Worm (Caenorhabditis elegans): ENCODE measurements around the gene F46C8.8.

The F46C8.8 gene

ce11 chrX:7577458-7578158 is 23.4 kb upstream of the F46C8.8 start (continued):
- TF ChIP-seq nhr-21 (tag; optimal IDR thresholded peaks at IDR 0.05) (no peak), gmeb-1 (tag; optimal IDR thresholded peaks at IDR 0.05) (no peak), fos-1 (tag; optimal IDR thresholded peaks at IDR 0.05) (peak; percentile 36), zag-1 (tag; optimal IDR thresholded peaks at IDR 0.05) (no peak), ama-1 (optimal IDR thresholded peaks at IDR 0.05) (no peak), R02D3.7 (tag; optimal IDR thresholded peaks at IDR 0.05) (no peak), ZK546.5 (tag; optimal IDR thresholded peaks at IDR 0.05) (no peak), sma-9 (GFP tag; optimal IDR thresholded peaks at IDR 0.05) (no peak), sma-9 (tag; optimal IDR thresholded peaks at IDR 0.05) (no peak), nhr-237 (tag; optimal IDR thresholded peaks at IDR 0.05) (no peak), lin-39 (tag; optimal IDR thresholded peaks at IDR 0.05) (no peak), lsy-2 (tag; optimal IDR thresholded peaks at IDR 0.05) (peak in 1 of 2 experiments; percentile 2), lin-13 (GFP tag; optimal IDR thresholded peaks at IDR 0.05) (no peak), sma-3 (GFP tag; optimal IDR thresholded peaks at IDR 0.05) (peak; percentile 4), nhr-129 (tag; optimal IDR thresholded peaks at IDR 0.05) (peak; percentile 14), F13H6.1 (tag; optimal IDR thresholded peaks at IDR 0.05) (no peak), alr-1 (tag; optimal IDR thresholded peaks at IDR 0.05) (no peak), ceh-82 (tag; optimal IDR thresholded peaks at IDR 0.05) (no peak), nhr-25 (tag; optimal IDR thresholded peaks at IDR 0.05) (peak; percentile 50)

DNA sequence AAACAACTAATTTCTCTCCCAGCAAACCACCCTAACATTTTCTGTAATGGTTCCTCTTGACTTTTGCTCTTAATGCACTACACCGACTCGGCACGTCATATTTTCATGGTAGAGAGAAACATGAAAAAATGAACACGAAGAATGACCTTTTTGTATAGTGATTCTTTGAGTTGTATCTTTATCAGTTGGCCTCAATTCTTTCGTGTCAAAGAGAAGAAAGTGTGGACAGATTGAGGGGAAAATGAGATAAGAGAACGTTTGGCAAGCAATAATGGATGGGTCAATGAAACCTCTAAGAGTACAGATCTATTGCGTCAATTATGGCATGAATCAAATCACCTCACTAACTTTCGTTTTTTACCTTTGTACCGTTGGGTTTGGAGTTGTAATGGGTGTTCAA is 21.7 kb upstream of the F46C8.8 start:
- peak; percentile 70 for TF ChIP-seq crh-2 (tag; optimal IDR thresholded peaks at IDR 0.05)
- TF ChIP-seq sma-9 (GFP tag; optimal IDR thresholded peaks at IDR 0.05), result peak; percentile 71
- no peak for TF ChIP-seq sma-9 (tag; optimal IDR thresholded peaks at IDR 0.05)
- no peak for TF ChIP-seq sem-4 (tag; optimal IDR thresholded peaks at IDR 0.05)
- TF ChIP-seq aly-2 (tag; optimal IDR thresholded peaks at IDR 0.05), result no peak
- TF ChIP-seq sma-3 (GFP tag; optimal IDR thresholded peaks at IDR 0.05), result peak; percentile 9
- TF ChIP-seq egl-27 (tag; optimal IDR thresholded peaks at IDR 0.05), result peak; percentile 5
- peak; percentile 88 for TF ChIP-seq fos-1 (tag; optimal IDR thresholded peaks at IDR 0.05)
- TF ChIP-seq blmp-1 (tag; optimal IDR thresholded peaks at IDR 0.05; ENCODE audit: insufficient read depth), result peak; percentile 69
- peak; percentile 47 for TF ChIP-seq F13H6.1 (tag; optimal IDR thresholded peaks at IDR 0.05)
- TF ChIP-seq ztf-1 (GFP tag; conservative IDR thresholded peaks at IDR 0.05), result no peak

- TF ChIP-seq lin-13 (GFP tag; optimal IDR thresholded peaks at IDR 0.05), result no peak
- TF ChIP-seq sma-9 (GFP tag; optimal IDR thresholded peaks at IDR 0.05), result peak; percentile 56
- no peak for TF ChIP-seq sma-9 (tag; optimal IDR thresholded peaks at IDR 0.05)
- no peak for TF ChIP-seq blmp-1 (tag; optimal IDR thresholded peaks at IDR 0.05; ENCODE audit: insufficient read depth)
- TF ChIP-seq lsy-2 (tag; optimal IDR thresholded peaks at IDR 0.05), result no peak
- TF ChIP-seq ama-1 (optimal IDR thresholded peaks at IDR 0.05), result no peak
- TF ChIP-seq mdl-1 (tag; optimal IDR thresholded peaks at IDR 0.05), result no peak
- TF ChIP-seq ceh-16 (tag; optimal IDR thresholded peaks at IDR 0.05), result no peak
- no peak for TF ChIP-seq mab-5 (tag; optimal IDR thresholded peaks at IDR 0.05)
- peak; percentile 72 for TF ChIP-seq F13H6.1 (tag; optimal IDR thresholded peaks at IDR 0.05)
- no peak for TF ChIP-seq elt-3 (tag; optimal IDR thresholded peaks at IDR 0.05)
- TF ChIP-seq unc-62 (GFP tag; optimal IDR thresholded peaks at IDR 0.05), result no peak
- no peak for TF ChIP-seq nhr-237 (tag; optimal IDR thresholded peaks at IDR 0.05)
- peak; percentile 24 for TF ChIP-seq C34F6.9 (tag; optimal IDR thresholded peaks at IDR 0.05)
- peak; percentile 67 for TF ChIP-seq nhr-129 (tag; optimal IDR thresholded peaks at IDR 0.05)
Measured at ce11 chrX:7573629-7574028, 19.4 kb upstream of the F46C8.8 start.

ce11 chrX:7573572-7573628 is 19.2 kb upstream of the F46C8.8 start, which contains the start of the genes unc-98 and F08C6.18:
Gene unc-98 (minus strand): TSS chrX:7573619.
Gene F08C6.18 (minus strand): TSS chrX:7573628.
- TF ChIP-seq nhr-11 (tag; optimal IDR thresholded peaks at IDR 0.05) (no peak), alr-1 (tag; optimal IDR thresholded peaks at IDR 0.05) (no peak), elt-3 (tag; optimal IDR thresholded peaks at IDR 0.05) (no peak), crh-2 (tag; optimal IDR thresholded peaks at IDR 0.05) (no peak), unc-39 (tag; optimal IDR thresholded peaks at IDR 0.05) (no peak), mbf-1 (tag; optimal IDR thresholded peaks at IDR 0.05) (no peak), skn-1 (tag; optimal IDR thresholded peaks at IDR 0.05) (no peak), nhr-129 (tag; optimal IDR thresholded peaks at IDR 0.05) (no peak), mdl-1 (tag; optimal IDR thresholded peaks at IDR 0.05) (no peak), ztf-4 (tag; optimal IDR thresholded peaks at IDR 0.05) (no peak), nhr-21 (tag; optimal IDR thresholded peaks at IDR 0.05) (no peak), sma-3 (GFP tag; optimal IDR thresholded peaks at IDR 0.05) (no peak), fos-1 (tag; optimal IDR thresholded peaks at IDR 0.05) (no peak), unc-62 (GFP tag; optimal IDR thresholded peaks at IDR 0.05) (no peak), nhr-12 (tag; optimal IDR thresholded peaks at IDR 0.05) (no peak), aly-2 (tag; optimal IDR thresholded peaks at IDR 0.05) (no peak)

Measured in whole organism, L2 larva.